Worm (Caenorhabditis elegans): ENCODE results near the gene catp-5.
A peak's percentile ranks its signal among the peaks of the same experiment; 100 is the strongest.

- no peak for TF ChIP-seq cnd-1 (tag; optimal IDR thresholded peaks at IDR 0.05)
- no peak for TF ChIP-seq mep-1 (tag; optimal IDR thresholded peaks at IDR 0.05)
- TF ChIP-seq elt-1 (tag; optimal IDR thresholded peaks at IDR 0.05; ENCODE audit: borderline replicate concordance, insufficient read depth): peak; percentile 9
- TF ChIP-seq nhr-76 (tag; optimal IDR thresholded peaks at IDR 0.05): no peak
- TF ChIP-seq ces-1 (GFP tag; optimal IDR thresholded peaks at IDR 0.05): no peak
These were observed 14.7 kb downstream of the catp-5 start, which contains the start of gene K07E3.4 for ce11 chrX:8083919-8084318.
